Worm (Caenorhabditis elegans) whole organism, L1 larva: ENCODE results near the gene comt-1.

Experiments
- C04F5.9 ChIP-seq: sonication (generic microtip); optimal IDR thresholded peaks from 2 replicates; lab custom pipeline; 2016; ENCODE audit warnings: missing genetic modification characterization, missing compliant biosample characterization
- F16B12.6 ChIP-seq: fragments of 150-350 bp; optimal IDR thresholded peaks from 2 replicates; lab custom pipeline; 2014; ENCODE audit warnings: missing biosample characterization, missing genetic modification characterization
- blmp-1 ChIP-seq: fragments of 150-350 bp; optimal IDR thresholded peaks from 2 replicates; lab custom pipeline; 2014; ENCODE audit warnings: missing biosample characterization, missing genetic modification characterization
- ceh-8 ChIP-seq: fragments of 200-800 bp; sonication (Bioruptor generic); optimal IDR thresholded peaks from 2 replicates; lab custom pipeline; 2018; ENCODE audit warnings: mild to moderate bottlenecking, missing genetic modification characterization, moderate library complexity, missing compliant biosample characterization
- ceh-82 ChIP-seq, 3 experiments: fragments of 150-350 bp in 1 of 3; sonication (generic microtip) in 2 of 3; optimal IDR thresholded peaks; 2 replicates each; lab custom pipeline; 2014 to 2017; ENCODE audit warnings: missing biosample characterization in 3 of 3, missing genetic modification characterization in 3 of 3
- ceh-88 ChIP-seq: fragments of 200-800 bp; sonication (Bioruptor generic); IDR thresholded peaks from 2 replicates; pipeline ENCODE4 v1.3.6; 2022; ENCODE audit warnings: missing genetic modification characterization, missing compliant biosample characterization
- ceh-90 ChIP-seq: sonication (generic microtip); optimal IDR thresholded peaks from 2 replicates; lab custom pipeline; 2016; ENCODE audit warnings: missing genetic modification characterization, missing compliant biosample characterization
- dsc-1 ChIP-seq: sonication (generic microtip); optimal IDR thresholded peaks from 2 replicates; lab custom pipeline; 2016; ENCODE audit warnings: mild to moderate bottlenecking, missing genetic modification characterization, missing compliant biosample characterization
- efl-1 ChIP-seq, 4 experiments: fragments of 150-350 bp; optimal IDR thresholded peaks in 3 of 4; peaks in 1 of 4; 1 replicate in 1 of 4; 2 replicates in 3 of 4; lab custom pipeline; 2014; ENCODE audit warnings: missing biosample characterization in 2 of 4, missing genetic modification characterization in 2 of 4, missing genetic modification reagents in 2 of 4
- egl-13 ChIP-seq: sonication (generic microtip); optimal IDR thresholded peaks from 2 replicates; lab custom pipeline; 2016; ENCODE audit warnings: missing genotype, missing genetic modification reagents, missing genetic modification characterization, missing compliant biosample characterization
- ets-5 ChIP-seq: fragments of 200-800 bp; sonication (Bioruptor generic); IDR thresholded peaks from 2 replicates; pipeline ENCODE4 v1.3.6; 2022; ENCODE audit warnings: missing genetic modification characterization, missing compliant biosample characterization
- fkh-10 ChIP-seq: sonication (generic microtip); optimal IDR thresholded peaks from 2 replicates; lab custom pipeline; 2017; ENCODE audit warnings: missing biosample characterization, missing genetic modification reagents, missing genetic modification characterization
- fkh-4 ChIP-seq: sonication (generic microtip); optimal IDR thresholded peaks from 2 replicates; lab custom pipeline; 2016; ENCODE audit warnings: missing compliant biosample characterization, missing genetic modification characterization, borderline replicate concordance
- fkh-8 ChIP-seq: sonication (generic microtip); optimal IDR thresholded peaks from 2 replicates; lab custom pipeline; 2016; ENCODE audit warnings: mild to moderate bottlenecking, missing genetic modification characterization, missing compliant biosample characterization
- fos-1 ChIP-seq: fragments of 150-350 bp; optimal IDR thresholded peaks from 2 replicates; lab custom pipeline; 2014; ENCODE audit warnings: missing biosample characterization, missing genetic modification characterization
- grh-1 ChIP-seq: fragments of 200-800 bp; sonication (Bioruptor generic); IDR thresholded peaks from 2 replicates; pipeline ENCODE4 v1.3.6; 2022; ENCODE audit warnings: missing genetic modification reagents, missing genetic modification characterization, missing compliant biosample characterization
- irx-1 ChIP-seq: sonication (generic microtip); optimal IDR thresholded peaks from 2 replicates; lab custom pipeline; 2016; ENCODE audit warnings: missing genetic modification characterization, missing compliant biosample characterization
- isw-1 ChIP-seq: fragments of 200-800 bp; sonication (Bioruptor generic); IDR thresholded peaks from 2 replicates; pipeline ENCODE4 v1.3.6; 2022; ENCODE audit warnings: missing genetic modification characterization, missing compliant biosample characterization
- jun-1 ChIP-seq: fragments of 150-350 bp; optimal IDR thresholded peaks from 2 replicates; lab custom pipeline; 2014; ENCODE audit warnings: missing biosample characterization, missing genetic modification reagents, missing genetic modification characterization
- lin-14 ChIP-seq: fragments of 200-800 bp; sonication (Bioruptor generic); optimal IDR thresholded peaks from 2 replicates; lab custom pipeline; 2018; ENCODE audit warnings: mild to moderate bottlenecking, missing genetic modification characterization, moderate library complexity, missing compliant biosample characterization
- lin-15B ChIP-seq: fragments of 150-350 bp; sonication (generic microtip); optimal IDR thresholded peaks from 3 replicates; lab custom pipeline; 2014; ENCODE audit warnings: missing biosample characterization, missing genetic modification characterization
- lin-39 ChIP-seq: fragments of 150-350 bp; optimal IDR thresholded peaks from 2 replicates; lab custom pipeline; 2014; ENCODE audit warnings: missing biosample characterization, missing genetic modification reagents, missing genetic modification characterization
- mab-9 ChIP-seq: fragments of 200-800 bp; sonication (Bioruptor generic); IDR thresholded peaks from 2 replicates; pipeline ENCODE4 v1.3.6; 2022; ENCODE audit warnings: missing genetic modification reagents, missing genetic modification characterization, missing compliant biosample characterization
- mef-2 ChIP-seq: fragments of 150-350 bp; optimal IDR thresholded peaks from 2 replicates; lab custom pipeline; 2014; ENCODE audit warnings: missing biosample characterization, missing genetic modification characterization
- mep-1 ChIP-seq: fragments of 150-350 bp; optimal IDR thresholded peaks from 2 replicates; lab custom pipeline; 2014; ENCODE audit warnings: missing biosample characterization, missing genetic modification characterization
- nhr-11 ChIP-seq: fragments of 150-350 bp; optimal IDR thresholded peaks from 2 replicates; lab custom pipeline; 2014; ENCODE audit warnings: missing biosample characterization, missing genetic modification characterization
- nhr-19 ChIP-seq: fragments of 200-800 bp; sonication (Bioruptor generic); conservative IDR thresholded peaks from 2 replicates; pipeline ENCODE4 v1.3.6; 2022; ENCODE audit warnings: missing genetic modification characterization, missing compliant biosample characterization
- nhr-20 ChIP-seq: sonication (generic microtip); optimal IDR thresholded peaks from 2 replicates; lab custom pipeline; 2016; ENCODE audit warnings: mild to moderate bottlenecking, missing genetic modification characterization, missing compliant biosample characterization
- nhr-47 ChIP-seq: sonication (generic microtip); optimal IDR thresholded peaks from 2 replicates; lab custom pipeline; 2016; ENCODE audit warnings: mild to moderate bottlenecking, missing genetic modification characterization, moderate library complexity, missing compliant biosample characterization
- nhr-71 ChIP-seq: sonication (generic microtip); optimal IDR thresholded peaks from 2 replicates; lab custom pipeline; 2016; ENCODE audit warnings: mild to moderate bottlenecking, missing genetic modification characterization, moderate library complexity, missing compliant biosample characterization
- nhr-84 ChIP-seq: sonication (generic microtip); optimal IDR thresholded peaks from 2 replicates; lab custom pipeline; 2017; ENCODE audit warnings: missing biosample characterization, missing genetic modification characterization
- nhr-85 ChIP-seq: sonication (generic microtip); peaks from one replicate; lab custom pipeline; 2016; ENCODE audit warnings: missing genetic modification characterization, inconsistent platforms, missing compliant biosample characterization
- nhr-90 ChIP-seq: sonication (generic microtip); optimal IDR thresholded peaks from 2 replicates; lab custom pipeline; 2016; ENCODE audit warnings: mild to moderate bottlenecking, missing genetic modification characterization, missing compliant biosample characterization; ENCODE audit not compliant: poor library complexity
- rnt-1 ChIP-seq: sonication (generic microtip); optimal IDR thresholded peaks from 2 replicates; lab custom pipeline; 2016; ENCODE audit warnings: mild to moderate bottlenecking, missing genetic modification characterization, moderate library complexity, missing compliant biosample characterization
- skn-1 ChIP-seq: fragments of 150-350 bp; optimal IDR thresholded peaks from 2 replicates; lab custom pipeline; 2014; ENCODE audit warnings: missing biosample characterization, missing genetic modification characterization
- snpc-4 ChIP-seq: fragments of 150-350 bp; optimal IDR thresholded peaks from 2 replicates; lab custom pipeline; 2014; ENCODE audit warnings: missing biosample characterization, missing genetic modification characterization
- snu-23 ChIP-seq: sonication (generic microtip); optimal IDR thresholded peaks from 2 replicates; lab custom pipeline; 2016; ENCODE audit warnings: missing genetic modification characterization, missing compliant biosample characterization
- sox-4 ChIP-seq: sonication (generic microtip); optimal IDR thresholded peaks from 2 replicates; lab custom pipeline; 2016; ENCODE audit warnings: missing genetic modification characterization, missing compliant biosample characterization
- tbx-2 ChIP-seq: sonication (generic microtip); optimal IDR thresholded peaks from 2 replicates; lab custom pipeline; 2016; ENCODE audit warnings: missing genetic modification characterization, missing compliant biosample characterization
- tlp-1 ChIP-seq: fragments of 150-350 bp; optimal IDR thresholded peaks from 2 replicates; lab custom pipeline; 2014; ENCODE audit warnings: missing biosample characterization, missing genetic modification characterization
- unc-30 ChIP-seq: sonication (generic microtip); optimal IDR thresholded peaks from 2 replicates; lab custom pipeline; 2017; ENCODE audit warnings: missing biosample characterization, missing genetic modification characterization
- unc-62 ChIP-seq: fragments of 150-350 bp; optimal IDR thresholded peaks from 2 replicates; lab custom pipeline; 2014; ENCODE audit warnings: missing biosample characterization, missing genetic modification reagents, missing genetic modification characterization
- unc-98 ChIP-seq: fragments of 200-800 bp; sonication (Bioruptor generic); IDR thresholded peaks from 2 replicates; pipeline ENCODE4 v1.3.6; 2022; ENCODE audit warnings: missing genetic modification characterization, missing compliant biosample characterization
- ztf-11 ChIP-seq, 2 experiments: sonication (generic microtip); optimal IDR thresholded peaks; 2 replicates each; lab custom pipeline; 2016 to 2017; ENCODE audit warnings: missing genetic modification characterization in 2 of 2, missing biosample characterization in 1 of 2, missing compliant biosample characterization in 1 of 2
- ztf-4 ChIP-seq: fragments of 150-350 bp; optimal IDR thresholded peaks from 2 replicates; lab custom pipeline; 2014; ENCODE audit warnings: missing biosample characterization, missing genetic modification characterization

Gene comt-1

DNA sequence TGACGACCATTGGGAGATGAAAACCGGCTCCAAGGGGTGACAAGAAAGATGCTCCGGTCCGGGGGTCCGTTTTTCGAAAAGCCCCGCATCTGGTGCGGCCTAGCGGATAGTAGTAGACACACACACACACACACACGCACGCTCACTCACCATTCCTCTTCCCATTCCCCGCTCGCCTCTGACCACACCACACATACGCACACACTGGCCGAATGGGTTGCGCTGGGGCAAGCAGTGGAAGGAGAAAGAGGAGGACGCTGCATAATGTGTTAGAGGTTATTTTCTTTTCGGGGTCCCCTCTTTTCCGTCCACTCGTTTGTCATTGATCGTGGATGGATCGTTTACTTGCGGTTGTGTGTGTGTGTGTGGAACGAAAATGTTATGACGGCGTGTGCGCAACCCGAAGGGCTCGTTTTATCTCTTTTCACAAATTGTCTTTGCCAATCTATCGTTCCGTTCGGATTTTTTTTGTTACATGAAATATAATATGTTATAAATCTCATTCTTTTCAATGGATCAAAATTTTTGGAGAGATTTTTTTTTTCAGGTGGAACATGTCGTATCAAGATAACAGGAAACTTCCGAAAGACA lies 23.1 kb upstream of the comt-1 start, which contains the start of gene vang-1:
Gene vang-1 (plus strand): TSS at position 541 of the 591 bp plus-strand sequence.
- TF ChIP-seq lin-15B (no peak), nhr-90 (tag; lab: Kevin White, UChicago) (no peak), ceh-8 (GFP tag; lab: Kevin White, UChicago) (no peak), dsc-1 (tag; lab: Kevin White, UChicago) (peak; percentile 16), ets-5 (no peak), nhr-47 (peak; percentile 23), fos-1 (tag; lab: Kevin White, UChicago) (no peak), sox-4 (tag; lab: Kevin White, UChicago) (no peak), ztf-4 (no peak), fkh-10 (GFP tag; lab: Kevin White, UChicago) (no peak), irx-1 (tag; lab: Kevin White, UChicago) (no peak), mab-9 (GFP tag; lab: Robert Waterston, UW) (0 out of 2 replicates have a peak, but pooled peaks have one; percentile 27), isw-1 (no peak), jun-1 (no peak), egl-13 (tag; lab: Kevin White, UChicago) (no peak), mep-1 (tag; lab: Kevin White, UChicago) (peak; percentile 20), nhr-11 (tag; lab: Kevin White, UChicago) (no peak), F16B12.6 (tag; lab: Kevin White, UChicago) (no peak), lin-14 (GFP tag; lab: Kevin White, UChicago) (peak; percentile 77), unc-98 (GFP tag; lab: Robert Waterston, UW) (no peak), ceh-82 (tag; optimal IDR thresholded peaks at IDR 0.05; lab: Kevin White, UChicago) (peak in 1 of 3 experiments; percentile 41), ztf-11 (tag; optimal IDR thresholded peaks at IDR 0.05; lab: Kevin White, UChicago) (peak in 1 of 2 experiments; percentile 36), blmp-1 (tag; lab: Kevin White, UChicago) (peak; percentile 3), fkh-4 (tag; lab: Kevin White, UChicago) (no peak), nhr-85 (tag; lab: Kevin White, UChicago) (peak; percentile 52), skn-1 (tag; lab: Kevin White, UChicago) (peak; percentile 1), nhr-19 (GFP tag; lab: Robert Waterston, UW) (no peak), tbx-2 (tag; lab: Kevin White, UChicago) (peak; percentile 2), snu-23 (GFP tag; lab: Kevin White, UChicago) (peak; percentile 44), lin-39 (no peak), rnt-1 (tag; lab: Kevin White, UChicago) (no peak), unc-30 (tag; lab: Kevin White, UChicago) (no peak), efl-1 (optimal IDR thresholded peaks at IDR 0.05; lab: Kevin White, UChicago) (no peak), efl-1 (GFP tag; optimal IDR thresholded peaks at IDR 0.05 in 1 of 2; lab: Kevin White, UChicago) (peak in 1 of 2 experiments; percentile 81), ceh-88 (GFP tag; lab: Robert Waterston, UW) (no peak), ceh-90 (tag; lab: Kevin White, UChicago) (no peak), mef-2 (tag; lab: Kevin White, UChicago) (no peak), tlp-1 (no peak), C04F5.9 (tag; lab: Kevin White, UChicago) (no peak)
- TF ChIP-seq, all 84 proteins: peak for 13

DNA sequence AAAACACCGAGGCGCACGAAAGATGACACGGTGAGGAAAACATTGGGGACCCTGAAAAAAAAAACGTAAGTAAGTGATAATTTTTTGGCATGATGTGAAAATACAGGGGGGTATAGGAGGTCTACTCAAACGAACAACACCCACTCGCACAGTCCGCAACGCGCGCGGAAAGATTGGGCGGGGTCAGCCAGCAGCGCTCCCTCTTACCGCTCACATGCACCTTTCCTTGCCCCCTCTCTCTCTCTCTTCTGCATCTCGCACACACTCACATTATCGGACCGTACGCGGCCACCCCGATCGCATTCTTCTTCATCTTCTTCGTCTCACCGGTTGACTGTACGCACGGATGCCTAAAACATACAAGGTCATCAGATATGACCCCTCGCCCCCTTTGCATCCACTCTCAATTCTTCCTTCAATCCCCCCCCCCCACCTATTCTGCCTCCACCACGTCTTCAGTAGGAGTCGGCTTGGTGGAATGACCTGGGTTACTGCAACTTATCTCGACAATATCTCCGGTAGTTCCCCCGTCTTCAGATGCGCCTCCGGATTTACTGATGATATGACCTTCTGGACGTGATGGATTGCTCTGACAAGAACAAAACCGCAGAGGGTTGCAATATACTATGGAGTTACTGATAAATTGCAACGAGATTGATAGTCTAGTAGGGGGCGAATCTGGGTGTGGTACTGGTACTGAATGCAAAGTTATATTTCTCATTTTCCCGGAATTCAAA lies 17.4 kb upstream of the comt-1 start, which contains the start of gene F53B3.5:
Gene F53B3.5 (minus strand): TSS at position 51 of the 737 bp plus-strand sequence.
- TF ChIP-seq grh-1 (GFP tag; lab: Robert Waterston, UW), result 0 out of 2 replicates have a peak, but pooled peaks have one; percentile 46
- no peak for TF ChIP-seq C04F5.9 (tag; lab: Kevin White, UChicago)
- 0 out of 2 replicates have a peak, but pooled peaks have one; percentile 30 for TF ChIP-seq mab-9 (GFP tag; lab: Robert Waterston, UW)
- peak; percentile 58 for TF ChIP-seq lin-14 (GFP tag; lab: Kevin White, UChicago)
- peak; percentile 1 for TF ChIP-seq nhr-47
- peak; percentile 83 for TF ChIP-seq nhr-85 (tag; lab: Kevin White, UChicago)
- no peak for TF ChIP-seq efl-1 (optimal IDR thresholded peaks at IDR 0.05; lab: Kevin White, UChicago)
- TF ChIP-seq efl-1 (GFP tag; optimal IDR thresholded peaks at IDR 0.05 in 1 of 2; lab: Kevin White, UChicago), result peak in 1 of 2 experiments; percentile 39
- peak; percentile 64 for TF ChIP-seq blmp-1 (tag; lab: Kevin White, UChicago)
- peak; percentile 24 for TF ChIP-seq mep-1 (tag; lab: Kevin White, UChicago)
- no peak for TF ChIP-seq jun-1
- peak; percentile 19 for TF ChIP-seq nhr-20 (tag; lab: Kevin White, UChicago)
- no peak for TF ChIP-seq fkh-8 (tag; lab: Kevin White, UChicago)
- no peak for TF ChIP-seq nhr-71 (tag; lab: Kevin White, UChicago)
- no peak for TF ChIP-seq unc-62
- no peak for TF ChIP-seq nhr-84
- peak; percentile 16; the same call in 1 of the 2 replicates for TF ChIP-seq ceh-88 (GFP tag; lab: Robert Waterston, UW)
- no peak for TF ChIP-seq snpc-4 (tag; lab: Kevin White, UChicago)
- peak; percentile 35 for TF ChIP-seq snu-23 (GFP tag; lab: Kevin White, UChicago)
